Worm (Caenorhabditis elegans): Measurements from ENCODE around the gene ifc-2.

DNA sequence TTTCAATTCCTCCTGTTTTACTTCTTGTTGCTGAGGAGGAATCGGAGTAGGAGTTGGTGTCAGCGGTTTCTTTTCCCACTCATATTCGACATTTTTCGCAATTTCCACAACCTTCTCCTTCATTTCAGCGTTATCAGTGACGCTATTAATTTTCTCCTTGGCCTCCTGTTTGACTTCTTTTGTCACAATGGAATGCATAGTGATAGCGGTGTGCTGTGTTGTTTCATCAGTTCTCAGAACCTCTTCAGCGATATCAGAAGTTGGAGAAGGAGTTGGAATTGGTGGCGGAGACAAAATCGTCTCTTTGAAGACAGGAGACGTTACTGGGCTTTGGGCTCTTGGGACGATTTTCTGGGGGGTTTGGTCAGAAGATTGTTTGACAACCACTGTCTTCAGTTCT lies 8.2 kb downstream of the ifc-2 start:
- TF ChIP-seq ref-1 (GFP tag; conservative IDR thresholded peaks at IDR 0.05) (no peak), ztf-23 (GFP tag; IDR thresholded peaks at IDR 0.05) (no peak), klf-2 (GFP tag; conservative IDR thresholded peaks at IDR 0.05) (no peak), ztf-29 (GFP tag; IDR thresholded peaks at IDR 0.05) (no peak), cog-1 (tag; optimal IDR thresholded peaks at IDR 0.05) (no peak), tab-1 (GFP tag; IDR thresholded peaks at IDR 0.05) (no peak), med-1 (GFP tag; optimal IDR thresholded peaks at IDR 0.05; ENCODE audit: insufficient read depth) (no peak), flt-1 (GFP tag; IDR thresholded peaks at IDR 0.05) (no peak), T22C8.4 (GFP tag; IDR thresholded peaks at IDR 0.05) (no peak)
